Fruit fly (Drosophila melanogaster): ENCODE measurements around the gene CG7264.

CG7264 gene

dm6 chr3L:11819639-11820456 lies 9.0 kb upstream of the CG7264 start (continued):
- TF ChIP-seq CG6163 (GFP tag; IDR thresholded peaks at IDR 0.05) (peak; percentile 70; the same call in 2 of the 3 replicates), dac (GFP tag; optimal IDR thresholded peaks at IDR 0.05) (no peak), fd59A (GFP tag; optimal IDR thresholded peaks at IDR 0.05) (no peak), fd85E (GFP tag; optimal IDR thresholded peaks at IDR 0.05) (peak; percentile 30), CG9139 (GFP tag; optimal IDR thresholded peaks at IDR 0.05) (no peak), CG11902 (GFP tag; optimal IDR thresholded peaks at IDR 0.05) (no peak), CG16779 (tag; optimal IDR thresholded peaks at IDR 0.05) (no peak), Eip78C (GFP tag) (peak; percentile 64), topi (GFP tag; optimal IDR thresholded peaks at IDR 0.05) (peak; percentile 3), Sox15 (GFP tag; optimal IDR thresholded peaks at IDR 0.05) (no peak), Lpt (GFP tag; optimal IDR thresholded peaks at IDR 0.05) (peak; percentile 25), CG11294 (GFP tag; IDR thresholded peaks at IDR 0.05) (peak; percentile 27; the same call in 1 of the 2 replicates), CG32006 (GFP tag; optimal IDR thresholded peaks at IDR 0.05) (no peak), Eip93F (GFP tag; optimal IDR thresholded peaks at IDR 0.05) (no peak), Hr39 (GFP tag; optimal IDR thresholded peaks at IDR 0.05) (peak; percentile 38), salr (GFP tag; optimal IDR thresholded peaks at IDR 0.05) (no peak), Hr4 (GFP tag; optimal IDR thresholded peaks at IDR 0.05) (peak; percentile 43), dsx (GFP tag; optimal IDR thresholded peaks at IDR 0.05; ENCODE audit: poor library complexity, severe bottlenecking) (no peak), pdm3 (GFP tag; optimal IDR thresholded peaks at IDR 0.05) (peak; percentile 43), Ets96B (tag; optimal IDR thresholded peaks at IDR 0.05) (peak; percentile 5), spab (GFP tag; optimal IDR thresholded peaks at IDR 0.05) (no peak), Eip75B (GFP tag; optimal IDR thresholded peaks at IDR 0.05) (no peak), Sox102F (GFP tag; optimal IDR thresholded peaks at IDR 0.05) (peak; percentile 63), OdsH (GFP tag; optimal IDR thresholded peaks at IDR 0.05) (no peak)

dm6 chr3L:11821723-11822445 lies 6.9 kb upstream of the CG7264 start, which contains the start of the genes CG11597 and CG5946:
CG11597 (minus strand) TSS chr3L:11822275.
CG5946 (minus strand) TSS chr3L:11822275.
- TF ChIP-seq cyc (GFP tag; optimal IDR thresholded peaks at IDR 0.05) = peak; percentile 13
- TF ChIP-seq CG6854 (GFP tag; optimal IDR thresholded peaks at IDR 0.05) = no peak
- TF ChIP-seq CG31627 (GFP tag; optimal IDR thresholded peaks at IDR 0.05) = peak; percentile 19
- no peak for TF ChIP-seq CG8632 (GFP tag; optimal IDR thresholded peaks at IDR 0.05)
- TF ChIP-seq net (GFP tag; optimal IDR thresholded peaks at IDR 0.05) = no peak
- peak; percentile 62 for TF ChIP-seq Blimp-1 (GFP tag; optimal IDR thresholded peaks at IDR 0.05)
- TF ChIP-seq Sox14 (GFP tag; optimal IDR thresholded peaks at IDR 0.05) = peak; percentile 31
- no peak for TF ChIP-seq Gug (GFP tag; IDR thresholded peaks at IDR 0.05)
- TF ChIP-seq CG6276 (GFP tag; optimal IDR thresholded peaks at IDR 0.05) = peak; percentile 46
- TF ChIP-seq pdm3 (GFP tag; optimal IDR thresholded peaks at IDR 0.05) = no peak
- TF ChIP-seq Eip78C (GFP tag) = peak; percentile 45
- no peak for TF ChIP-seq spab (GFP tag; optimal IDR thresholded peaks at IDR 0.05)
- no peak for TF ChIP-seq Ets96B (tag; optimal IDR thresholded peaks at IDR 0.05)
- TF ChIP-seq esn (GFP tag; optimal IDR thresholded peaks at IDR 0.05) = no peak
- TF ChIP-seq CG1621 (tag; optimal IDR thresholded peaks at IDR 0.05) = no peak

Data from whole organism, prepupa.